Worm (Caenorhabditis elegans) whole organism, L4 larva: Measurements from ENCODE around the gene Y73B3B.1.
A peak's percentile ranks its signal among the peaks of the same experiment; 100 is the strongest.
"Not testable (repeated sequence)": the region's sequence is repeated elsewhere in the genome, so short reads cannot be mapped to it uniquely, and the experiment has no call there.

ENCODE experiments used
- T20F7.1 ChIP-seq: fragments of 200-800 bp; sonication (Bioruptor generic); optimal IDR thresholded peaks from 2 replicates; lab custom pipeline; 2018; ENCODE audit warnings: mild to moderate bottlenecking, missing genetic modification characterization, missing compliant biosample characterization
- ceh-28 ChIP-seq: fragments of 150-350 bp; optimal IDR thresholded peaks from 2 replicates; lab custom pipeline; 2014; ENCODE audit warnings: missing biosample characterization, missing genetic modification reagents, missing genetic modification characterization
- lin-38 ChIP-seq: fragments of 200-800 bp; sonication (Bioruptor generic); IDR thresholded peaks from 2 replicates; pipeline ENCODE4 v1.3.6; 2022; ENCODE audit warnings: missing genetic modification reagents, missing genetic modification characterization, missing compliant biosample characterization
- lir-3 ChIP-seq: sonication (generic microtip); optimal IDR thresholded peaks from 2 replicates; lab custom pipeline; 2016; ENCODE audit warnings: mild to moderate bottlenecking, missing genetic modification characterization, missing compliant biosample characterization
- nhr-11 ChIP-seq: fragments of 150-350 bp; optimal IDR thresholded peaks from 2 replicates; lab custom pipeline; 2014; ENCODE audit warnings: missing biosample characterization, missing genetic modification characterization
- nhr-42 ChIP-seq: fragments of 200-800 bp; sonication (Bioruptor generic); IDR thresholded peaks from 2 replicates; pipeline ENCODE4 v1.3.6; 2022; ENCODE audit warnings: missing genetic modification characterization, missing compliant biosample characterization
- pqm-1 ChIP-seq: sonication (generic microtip); optimal IDR thresholded peaks from 2 replicates; lab custom pipeline; 2017; ENCODE audit warnings: missing biosample characterization, missing genetic modification characterization

DNA sequence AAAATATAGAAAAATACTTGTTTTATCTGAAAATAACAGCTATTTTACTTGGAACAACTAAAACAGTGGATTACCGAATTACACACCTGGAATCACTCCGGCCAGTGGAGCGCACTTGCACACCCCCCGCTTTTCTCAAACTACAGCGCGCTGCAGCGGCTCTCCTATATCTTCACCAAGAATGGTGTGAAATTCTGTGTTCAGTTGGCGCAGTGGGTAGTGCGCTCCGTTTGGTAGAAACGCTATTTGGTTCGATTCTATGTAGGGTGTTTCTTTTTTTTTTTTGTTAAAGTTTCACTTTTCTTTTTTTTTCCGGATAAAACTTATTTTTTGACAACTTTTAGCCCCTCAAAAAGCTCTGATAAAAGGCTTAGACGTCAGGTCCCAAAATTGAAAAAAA lies 47.5 kb upstream of the Y73B3B.1 start:
- TF ChIP-seq ceh-28 (tag; lab: Kevin White, UChicago); lir-3 (tag; lab: Kevin White, UChicago); T20F7.1 (GFP tag; lab: Kevin White, UChicago); pqm-1; nhr-42 (GFP tag; lab: Robert Waterston, UW); nhr-11 (tag; lab: Kevin White, UChicago): not testable (repeated sequence)
- peak; percentile 75; the same call in 1 of the 2 replicates for TF ChIP-seq lin-38 (GFP tag; lab: Robert Waterston, UW)
